Worm (Caenorhabditis elegans): Measurements from ENCODE around the gene crn-2.
A peak's percentile ranks its signal among the peaks of the same experiment; 100 is the strongest.

Gene crn-2

ce11 chrV:5592323-5592722 is 2.1 kb upstream of the crn-2 start, which contains the start of gene vps-37 (continued):
- no peak for TF ChIP-seq ztf-11 (tag; optimal IDR thresholded peaks at IDR 0.05)
- no peak for TF ChIP-seq ZK546.5 (tag; optimal IDR thresholded peaks at IDR 0.05)
- peak; percentile 88 for TF ChIP-seq crh-2 (tag; optimal IDR thresholded peaks at IDR 0.05)
- peak; percentile 78 for TF ChIP-seq F13H6.1 (tag; optimal IDR thresholded peaks at IDR 0.05)
- peak; percentile 45 for TF ChIP-seq nhr-77 (tag; optimal IDR thresholded peaks at IDR 0.05)
- no peak for TF ChIP-seq mdl-1 (tag; optimal IDR thresholded peaks at IDR 0.05)
- TF ChIP-seq sem-4 (tag; optimal IDR thresholded peaks at IDR 0.05) = peak; percentile 81
- TF ChIP-seq mbf-1 (tag; optimal IDR thresholded peaks at IDR 0.05) = no peak
- TF ChIP-seq unc-55 (GFP tag; optimal IDR thresholded peaks at IDR 0.05) = peak; percentile 91
- TF ChIP-seq mab-5 (tag; optimal IDR thresholded peaks at IDR 0.05) = peak; percentile 70
- TF ChIP-seq alr-1 (tag; optimal IDR thresholded peaks at IDR 0.05) = no peak
- peak; percentile 69 for TF ChIP-seq zag-1 (tag; optimal IDR thresholded peaks at IDR 0.05)
- peak; percentile 17 for TF ChIP-seq blmp-1 (tag; optimal IDR thresholded peaks at IDR 0.05; ENCODE audit: insufficient read depth)
- no peak for TF ChIP-seq peb-1 (tag; optimal IDR thresholded peaks at IDR 0.05)
- peak; percentile 46 for TF ChIP-seq egl-27 (tag; optimal IDR thresholded peaks at IDR 0.05)

ce11 chrV:5593406-5593805 is 1.0 kb upstream of the crn-2 start, which contains the start of gene mrpl-48:
Gene mrpl-48, plus strand, starts transcription at chrV:5593706.
- TF ChIP-seq lsy-2 (tag; optimal IDR thresholded peaks at IDR 0.05) (no peak), F13H6.1 (tag; optimal IDR thresholded peaks at IDR 0.05) (no peak), mbf-1 (tag; optimal IDR thresholded peaks at IDR 0.05) (no peak), alr-1 (tag; optimal IDR thresholded peaks at IDR 0.05) (no peak), unc-62 (GFP tag; optimal IDR thresholded peaks at IDR 0.05) (no peak), nhr-11 (tag; optimal IDR thresholded peaks at IDR 0.05) (no peak), nhr-129 (tag; optimal IDR thresholded peaks at IDR 0.05) (no peak), Y55F3AM.14 (GFP tag; optimal IDR thresholded peaks at IDR 0.05) (no peak), nhr-25 (tag; optimal IDR thresholded peaks at IDR 0.05) (no peak), unc-39 (tag; optimal IDR thresholded peaks at IDR 0.05) (no peak), ztf-1 (GFP tag; conservative IDR thresholded peaks at IDR 0.05) (no peak), snpc-4 (tag; optimal IDR thresholded peaks at IDR 0.05) (no peak), nhr-237 (tag; optimal IDR thresholded peaks at IDR 0.05) (no peak), gmeb-1 (tag; optimal IDR thresholded peaks at IDR 0.05) (no peak), skn-1 (tag; optimal IDR thresholded peaks at IDR 0.05) (no peak)

- TF ChIP-seq lsy-2 (tag; optimal IDR thresholded peaks at IDR 0.05) = peak in 1 of 2 experiments; percentile 58
- no peak for TF ChIP-seq unc-62 (GFP tag; optimal IDR thresholded peaks at IDR 0.05)
- TF ChIP-seq C34F6.9 (tag; optimal IDR thresholded peaks at IDR 0.05) = peak; percentile 36
- peak; percentile 11 for TF ChIP-seq lin-13 (GFP tag; optimal IDR thresholded peaks at IDR 0.05)
- no peak for TF ChIP-seq ceh-82 (tag; optimal IDR thresholded peaks at IDR 0.05)
- peak; percentile 1 for TF ChIP-seq nhr-129 (tag; optimal IDR thresholded peaks at IDR 0.05)
- TF ChIP-seq gmeb-1 (tag; optimal IDR thresholded peaks at IDR 0.05) = peak; percentile 93
- no peak for TF ChIP-seq ztf-11 (tag; optimal IDR thresholded peaks at IDR 0.05)
- no peak for TF ChIP-seq mbf-1 (tag; optimal IDR thresholded peaks at IDR 0.05)
- no peak for TF ChIP-seq sem-4 (tag; optimal IDR thresholded peaks at IDR 0.05)
- TF ChIP-seq alr-1 (tag; optimal IDR thresholded peaks at IDR 0.05) = no peak
- TF ChIP-seq ztf-1 (GFP tag; conservative IDR thresholded peaks at IDR 0.05) = no peak
- TF ChIP-seq unc-55 (GFP tag; optimal IDR thresholded peaks at IDR 0.05) = peak; percentile 56
- no peak for TF ChIP-seq nhr-10 (tag; optimal IDR thresholded peaks at IDR 0.05)
- peak; percentile 61 for TF ChIP-seq snpc-4 (tag; optimal IDR thresholded peaks at IDR 0.05)
- no peak for TF ChIP-seq nhr-6 (tag; optimal IDR thresholded peaks at IDR 0.05)
- no peak for TF ChIP-seq aly-2 (tag; optimal IDR thresholded peaks at IDR 0.05)
- TF ChIP-seq peb-1 (tag; optimal IDR thresholded peaks at IDR 0.05) = no peak
These were observed 2.1 kb downstream of the crn-2 start, which contains the start of gene zhit-1 for ce11 chrV:5596391-5597030. Gene zhit-1, minus strand, starts transcription at chrV:5596551.

- TF ChIP-seq crh-2 (tag; optimal IDR thresholded peaks at IDR 0.05) (no peak), egl-27 (tag; optimal IDR thresholded peaks at IDR 0.05) (no peak), nhr-12 (tag; optimal IDR thresholded peaks at IDR 0.05) (no peak), snpc-4 (tag; optimal IDR thresholded peaks at IDR 0.05) (no peak), ceh-82 (tag; optimal IDR thresholded peaks at IDR 0.05) (no peak), elt-3 (tag; optimal IDR thresholded peaks at IDR 0.05) (no peak), nhr-237 (tag; optimal IDR thresholded peaks at IDR 0.05) (no peak)
These were observed 6.8 kb downstream of the crn-2 start, which contains the start of gene CD4.8 for ce11 chrV:5601263-5601662. Gene CD4.8, minus strand, starts transcription at chrV:5601363.
